Worm (Caenorhabditis elegans): Measurements from ENCODE around the gene cdc-25.3.

cdc-25.3 gene

ce11 chrIII:8888956-8889355, 28.8 kb downstream of the cdc-25.3 start, which contains the start of gene ZK637.14:
Gene ZK637.14, minus strand, starts transcription at chrIII:8889156.
- TF ChIP-seq ztf-4 (tag; optimal IDR thresholded peaks at IDR 0.05) = no peak
- no peak for TF ChIP-seq nhr-28 (tag; optimal IDR thresholded peaks at IDR 0.05)
- no peak for TF ChIP-seq elt-1 (tag; optimal IDR thresholded peaks at IDR 0.05)
- no peak for TF ChIP-seq ceh-28 (tag; optimal IDR thresholded peaks at IDR 0.05)
- TF ChIP-seq nhr-67 (tag; optimal IDR thresholded peaks at IDR 0.05) = no peak
- TF ChIP-seq R02D3.7 (tag; optimal IDR thresholded peaks at IDR 0.05) = no peak
- TF ChIP-seq ama-1 (optimal IDR thresholded peaks at IDR 0.05) = no peak
- no peak for TF ChIP-seq zag-1 (tag; optimal IDR thresholded peaks at IDR 0.05)
- TF ChIP-seq sea-2 (GFP tag; optimal IDR thresholded peaks at IDR 0.05) = no peak
- peak; percentile 41 for TF ChIP-seq jun-1 (tag; optimal IDR thresholded peaks at IDR 0.05)
- TF ChIP-seq egl-5 (tag; optimal IDR thresholded peaks at IDR 0.05) = peak; percentile 20
- TF ChIP-seq pqm-1 (tag; optimal IDR thresholded peaks at IDR 0.05) = peak; percentile 65
- no peak for TF ChIP-seq mml-1 (tag; optimal IDR thresholded peaks at IDR 0.05)
- TF ChIP-seq elt-3 (tag; optimal IDR thresholded peaks at IDR 0.05) = no peak
- TF ChIP-seq nfya-1 (tag; optimal IDR thresholded peaks at IDR 0.05; ENCODE audit: insufficient read depth) = peak; percentile 77
- peak; percentile 22 for TF ChIP-seq nhr-25 (tag; optimal IDR thresholded peaks at IDR 0.05)
- TF ChIP-seq mdl-1 (tag; optimal IDR thresholded peaks at IDR 0.05) = no peak
- peak; percentile 26 for TF ChIP-seq hmg-11 (tag; optimal IDR thresholded peaks at IDR 0.05)
- no peak for TF ChIP-seq egl-27 (tag; optimal IDR thresholded peaks at IDR 0.05)
- TF ChIP-seq elt-2 (tag; optimal IDR thresholded peaks at IDR 0.05) = peak; percentile 30
- no peak for TF ChIP-seq fkh-2 (tag; optimal IDR thresholded peaks at IDR 0.05)
- peak; percentile 8 for TF ChIP-seq lin-39 (tag; optimal IDR thresholded peaks at IDR 0.05)
- no peak for TF ChIP-seq lsy-12 (tag; optimal IDR thresholded peaks at IDR 0.05)
- TF ChIP-seq ceh-9 (tag; optimal IDR thresholded peaks at IDR 0.05) = no peak
- TF ChIP-seq nhr-43 (tag; optimal IDR thresholded peaks at IDR 0.05; ENCODE audit: poor library complexity, severe bottlenecking) = no peak
- no peak for TF ChIP-seq fos-1 (tag; optimal IDR thresholded peaks at IDR 0.05)
- no peak for TF ChIP-seq ceh-82 (tag; optimal IDR thresholded peaks at IDR 0.05)
- TF ChIP-seq nhr-77 (tag; optimal IDR thresholded peaks at IDR 0.05) = no peak
- no peak for TF ChIP-seq aly-2 (tag; optimal IDR thresholded peaks at IDR 0.05)
- peak; percentile 49 for TF ChIP-seq lin-15B (tag; optimal IDR thresholded peaks at IDR 0.05)
- TF ChIP-seq snpc-4 (tag; optimal IDR thresholded peaks at IDR 0.05) = peak; percentile 47
- TF ChIP-seq ZK546.5 (tag; optimal IDR thresholded peaks at IDR 0.05) = no peak
- no peak for TF ChIP-seq fkh-10 (GFP tag; optimal IDR thresholded peaks at IDR 0.05)
- no peak for TF ChIP-seq unc-62 (GFP tag; optimal IDR thresholded peaks at IDR 0.05)
- TF ChIP-seq nhr-23 (tag; optimal IDR thresholded peaks at IDR 0.05) = peak; percentile 19
- TF ChIP-seq nhr-11 (tag; optimal IDR thresholded peaks at IDR 0.05) = no peak
- TF ChIP-seq skn-1 (tag; optimal IDR thresholded peaks at IDR 0.05) = peak; percentile 92
- no peak for TF ChIP-seq ceh-16 (tag; optimal IDR thresholded peaks at IDR 0.05)
- TF ChIP-seq nhr-237 (tag; optimal IDR thresholded peaks at IDR 0.05) = no peak
- no peak for TF ChIP-seq tbx-2 (tag; optimal IDR thresholded peaks at IDR 0.05)
- no peak for TF ChIP-seq unc-39 (tag; optimal IDR thresholded peaks at IDR 0.05)
- peak; percentile 59 for TF ChIP-seq pha-4 (tag; optimal IDR thresholded peaks at IDR 0.05)
- no peak for TF ChIP-seq ztf-11 (tag; optimal IDR thresholded peaks at IDR 0.05)
- TF ChIP-seq eor-1 (tag; optimal IDR thresholded peaks at IDR 0.05) = no peak
- TF ChIP-seq nhr-76 (tag; optimal IDR thresholded peaks at IDR 0.05) = no peak
- no peak for TF ChIP-seq daf-12 (tag; optimal IDR thresholded peaks at IDR 0.05)

ce11 chrIII:8887184-8887801, 30.4 kb downstream of the cdc-25.3 start, which contains the start of gene famh-136:
Gene famh-136, plus strand, starts transcription at chrIII:8887751.
- no peak for TF ChIP-seq sea-2 (GFP tag; optimal IDR thresholded peaks at IDR 0.05)
- TF ChIP-seq unc-62 (GFP tag; optimal IDR thresholded peaks at IDR 0.05) = no peak
- peak; percentile 69 for TF ChIP-seq jun-1 (tag; optimal IDR thresholded peaks at IDR 0.05)
- no peak for TF ChIP-seq nhr-237 (tag; optimal IDR thresholded peaks at IDR 0.05)
- peak; percentile 9 for TF ChIP-seq ztf-4 (tag; optimal IDR thresholded peaks at IDR 0.05)
- peak; percentile 48 for TF ChIP-seq R02D3.7 (tag; optimal IDR thresholded peaks at IDR 0.05)
- TF ChIP-seq nhr-77 (tag; optimal IDR thresholded peaks at IDR 0.05) = peak; percentile 22
- TF ChIP-seq elt-2 (tag; optimal IDR thresholded peaks at IDR 0.05) = peak; percentile 84
- no peak for TF ChIP-seq zag-1 (tag; optimal IDR thresholded peaks at IDR 0.05)
- TF ChIP-seq nhr-23 (tag; optimal IDR thresholded peaks at IDR 0.05) = no peak
- peak; percentile 88 for TF ChIP-seq snpc-4 (tag; optimal IDR thresholded peaks at IDR 0.05)
- TF ChIP-seq nhr-43 (tag; optimal IDR thresholded peaks at IDR 0.05; ENCODE audit: poor library complexity, severe bottlenecking) = peak; percentile 82
- TF ChIP-seq fos-1 (tag; optimal IDR thresholded peaks at IDR 0.05) = no peak
- no peak for TF ChIP-seq mdl-1 (tag; optimal IDR thresholded peaks at IDR 0.05)
- peak; percentile 65 for TF ChIP-seq lin-39 (tag; optimal IDR thresholded peaks at IDR 0.05)
- TF ChIP-seq elt-3 (tag; optimal IDR thresholded peaks at IDR 0.05) = no peak
- no peak for TF ChIP-seq ceh-82 (tag; optimal IDR thresholded peaks at IDR 0.05)
- peak; percentile 23 for TF ChIP-seq egl-5 (tag; optimal IDR thresholded peaks at IDR 0.05)
- TF ChIP-seq pha-4 (tag; optimal IDR thresholded peaks at IDR 0.05) = peak; percentile 95
- TF ChIP-seq daf-12 (tag; optimal IDR thresholded peaks at IDR 0.05) = no peak
- TF ChIP-seq ceh-16 (tag; optimal IDR thresholded peaks at IDR 0.05) = no peak
- peak; percentile 86 for TF ChIP-seq nfya-1 (tag; optimal IDR thresholded peaks at IDR 0.05; ENCODE audit: insufficient read depth)
- no peak for TF ChIP-seq ztf-11 (tag; optimal IDR thresholded peaks at IDR 0.05)
- no peak for TF ChIP-seq nhr-67 (tag; optimal IDR thresholded peaks at IDR 0.05)
- no peak for TF ChIP-seq unc-39 (tag; optimal IDR thresholded peaks at IDR 0.05)
- peak; percentile 69 for TF ChIP-seq tbx-2 (tag; optimal IDR thresholded peaks at IDR 0.05)
- no peak for TF ChIP-seq egl-27 (tag; optimal IDR thresholded peaks at IDR 0.05)
- no peak for TF ChIP-seq nhr-76 (tag; optimal IDR thresholded peaks at IDR 0.05)
- peak; percentile 48 for TF ChIP-seq hmg-11 (tag; optimal IDR thresholded peaks at IDR 0.05)
- peak; percentile 47 for TF ChIP-seq skn-1 (tag; optimal IDR thresholded peaks at IDR 0.05)
- peak; percentile 57 for TF ChIP-seq lsy-12 (tag; optimal IDR thresholded peaks at IDR 0.05)
- TF ChIP-seq fkh-10 (GFP tag; optimal IDR thresholded peaks at IDR 0.05) = no peak
- TF ChIP-seq ama-1 (optimal IDR thresholded peaks at IDR 0.05) = no peak
- TF ChIP-seq nhr-11 (tag; optimal IDR thresholded peaks at IDR 0.05) = peak; percentile 68
- peak; percentile 14 for TF ChIP-seq nhr-25 (tag; optimal IDR thresholded peaks at IDR 0.05)
- no peak for TF ChIP-seq fkh-2 (tag; optimal IDR thresholded peaks at IDR 0.05)
- no peak for TF ChIP-seq elt-1 (tag; optimal IDR thresholded peaks at IDR 0.05)
- TF ChIP-seq nhr-28 (tag; optimal IDR thresholded peaks at IDR 0.05) = no peak

Data from whole organism, L3 larva.